Worm (Caenorhabditis elegans): ENCODE data around the gene ipla-3.

- TF ChIP-seq ccch-3 (GFP tag; optimal IDR thresholded peaks at IDR 0.05) (no peak), pbrm-1 (GFP tag; IDR thresholded peaks at IDR 0.05) (no peak), zim-3 (tag; optimal IDR thresholded peaks at IDR 0.05) (no peak), atf-7 (tag; optimal IDR thresholded peaks at IDR 0.05) (no peak), F22D6.2 (tag; optimal IDR thresholded peaks at IDR 0.05) (no peak), F10E7.11 (tag; optimal IDR thresholded peaks at IDR 0.05) (no peak), sea-2 (GFP tag; IDR thresholded peaks at IDR 0.05) (no peak), nfyb-1 (GFP tag; IDR thresholded peaks at IDR 0.05) (no peak), bed-1 (GFP tag; IDR thresholded peaks at IDR 0.05) (no peak), rcor-1 (GFP tag; IDR thresholded peaks at IDR 0.05) (no peak), nfya-1 (tag; optimal IDR thresholded peaks at IDR 0.05; ENCODE audit: borderline replicate concordance, insufficient read depth) (no peak), ztf-18 (tag; optimal IDR thresholded peaks at IDR 0.05) (no peak)
Observed at ce11 chrV:20771702-20772101, 42.6 kb upstream of the ipla-3 start.
